Worm (Caenorhabditis elegans) whole organism, mixed stage, embryonic: Measurements from ENCODE around the gene fbxa-137.
"Not testable (repeated sequence)": the region's sequence is repeated elsewhere in the genome, so short reads cannot be mapped to it uniquely, and the experiment has no call there.

Experiments used
- M03D4.4 ChIP-seq: sonication (generic microtip); optimal IDR thresholded peaks from 2 replicates; lab custom pipeline; 2017; ENCODE audit warnings: mild to moderate bottlenecking, missing genetic modification characterization, missing compliant biosample characterization
- bed-3 ChIP-seq: fragments of 200-800 bp; sonication (Bioruptor generic); optimal IDR thresholded peaks from 3 replicates; lab custom pipeline; 2018; ENCODE audit warnings: mild to moderate bottlenecking, missing genetic modification characterization, moderate library complexity, missing compliant biosample characterization
- blmp-1 ChIP-seq: fragments of 150-350 bp; optimal IDR thresholded peaks from 2 replicates; lab custom pipeline; 2014; ENCODE audit warnings: missing biosample characterization, missing genetic modification characterization
- ceh-39 ChIP-seq: fragments of 150-350 bp; optimal IDR thresholded peaks from 2 replicates; lab custom pipeline; 2014; ENCODE audit warnings: missing biosample characterization, missing genetic modification characterization
- ces-1 ChIP-seq: fragments of 150-350 bp; optimal IDR thresholded peaks from 2 replicates; lab custom pipeline; 2014; ENCODE audit warnings: missing biosample characterization, missing genetic modification reagents, missing genetic modification characterization
- cnd-1 ChIP-seq: fragments of 200-800 bp; sonication (Bioruptor generic); optimal IDR thresholded peaks from 2 replicates; lab custom pipeline; 2018; ENCODE audit warnings: mild to moderate bottlenecking, missing genetic modification characterization, missing compliant biosample characterization
- drap-1 ChIP-seq: fragments of 200-800 bp; sonication (Bioruptor generic); optimal IDR thresholded peaks from 3 replicates; lab custom pipeline; 2018; ENCODE audit warnings: mild to moderate bottlenecking, missing genetic modification characterization, missing compliant biosample characterization
- elt-1 ChIP-seq: sonication (generic microtip); optimal IDR thresholded peaks from 2 replicates; lab custom pipeline; 2017; ENCODE audit warnings: missing genetic modification characterization, mild to moderate bottlenecking, missing compliant biosample characterization, antibody characterized with exemption, moderate library complexity, borderline replicate concordance; ENCODE audit not compliant: insufficient read depth
- elt-3 ChIP-seq: fragments of 150-350 bp; optimal IDR thresholded peaks from 2 replicates; lab custom pipeline; 2014; ENCODE audit warnings: missing biosample characterization, missing genetic modification characterization
- ham-2 ChIP-seq: fragments of 200-800 bp; sonication (Bioruptor generic); optimal IDR thresholded peaks from 2 replicates; lab custom pipeline; 2018; ENCODE audit warnings: mild to moderate bottlenecking, missing genetic modification characterization, missing compliant biosample characterization
- hlh-1 ChIP-seq: fragments of 150-350 bp; optimal IDR thresholded peaks from 2 replicates; lab custom pipeline; 2014; ENCODE audit warnings: missing biosample characterization, missing genetic modification reagents, missing genetic modification characterization
- lin-32 ChIP-seq: fragments of 200-800 bp; sonication (Bioruptor generic); optimal IDR thresholded peaks from 2 replicates; lab custom pipeline; 2018; ENCODE audit warnings: mild to moderate bottlenecking, missing genetic modification characterization, missing compliant biosample characterization
- lsy-2 ChIP-seq: fragments of 150-350 bp; optimal IDR thresholded peaks from 2 replicates; lab custom pipeline; 2014; ENCODE audit warnings: missing biosample characterization, missing genetic modification characterization
- mab-5 ChIP-seq: fragments of 150-350 bp; optimal IDR thresholded peaks from 2 replicates; lab custom pipeline; 2014; ENCODE audit warnings: missing biosample characterization, missing genetic modification characterization
- mep-1 ChIP-seq: fragments of 150-350 bp; optimal IDR thresholded peaks from 2 replicates; lab custom pipeline; 2017; ENCODE audit warnings: missing biosample characterization, missing genetic modification reagents, missing genetic modification characterization, inconsistent platforms
- mls-2 ChIP-seq: sonication (generic microtip); optimal IDR thresholded peaks from 2 replicates; lab custom pipeline; 2016; ENCODE audit warnings: mild to moderate bottlenecking, missing genetic modification characterization, moderate library complexity, missing compliant biosample characterization
- nhr-12 ChIP-seq: fragments of 150-350 bp; optimal IDR thresholded peaks from 2 replicates; lab custom pipeline; 2014; ENCODE audit warnings: missing biosample characterization, missing genetic modification characterization
- nhr-2 ChIP-seq: fragments of 150-350 bp; optimal IDR thresholded peaks from 2 replicates; lab custom pipeline; 2014; ENCODE audit warnings: missing biosample characterization, missing genetic modification characterization
- nhr-76 ChIP-seq: sonication (generic microtip); optimal IDR thresholded peaks from 2 replicates; lab custom pipeline; 2017; ENCODE audit warnings: missing biosample characterization, missing genetic modification characterization
- pha-4 ChIP-seq: fragments of 150-350 bp; optimal IDR thresholded peaks from 2 replicates; lab custom pipeline; 2018; ENCODE audit warnings: missing biosample characterization, missing genetic modification reagents, missing genetic modification characterization
- sem-2 ChIP-seq: fragments of 200-800 bp; sonication (Bioruptor generic); optimal IDR thresholded peaks from 2 replicates; lab custom pipeline; 2018; ENCODE audit warnings: mild to moderate bottlenecking, missing genetic modification characterization, missing compliant biosample characterization
- snpc-4 ChIP-seq: fragments of 150-350 bp; optimal IDR thresholded peaks from 2 replicates; lab custom pipeline; 2014; ENCODE audit warnings: missing biosample characterization, missing genetic modification characterization
- sptf-1 ChIP-seq: sonication (generic microtip); optimal IDR thresholded peaks from 2 replicates; lab custom pipeline; 2017; ENCODE audit warnings: mild to moderate bottlenecking, missing genetic modification characterization, moderate library complexity, missing compliant biosample characterization
- tbx-8 ChIP-seq: fragments of 200-800 bp; sonication (Bioruptor generic); optimal IDR thresholded peaks from 2 replicates; lab custom pipeline; 2018; ENCODE audit warnings: mild to moderate bottlenecking, missing genetic modification characterization, moderate library complexity, missing compliant biosample characterization
- unc-120 ChIP-seq: sonication (generic microtip); optimal IDR thresholded peaks from 2 replicates; lab custom pipeline; 2017; ENCODE audit warnings: missing genetic modification characterization, missing compliant biosample characterization; ENCODE audit not compliant: poor library complexity, severe bottlenecking
- unc-39 ChIP-seq: fragments of 150-350 bp; optimal IDR thresholded peaks from 2 replicates; lab custom pipeline; 2014; ENCODE audit warnings: missing biosample characterization, missing genetic modification characterization
- unc-62 ChIP-seq: fragments of 150-350 bp; optimal IDR thresholded peaks from 2 replicates; lab custom pipeline; 2014; ENCODE audit warnings: missing biosample characterization, missing genetic modification reagents, missing genetic modification characterization
- ztf-11 ChIP-seq: fragments of 150-350 bp; optimal IDR thresholded peaks from 2 replicates; lab custom pipeline; 2014; ENCODE audit warnings: missing biosample characterization, missing genetic modification characterization

Gene fbxa-137

ce11 chrV:2251774-2252173, 26.8 kb upstream of the fbxa-137 start:
- no peak for TF ChIP-seq snpc-4 (tag; lab: Kevin White, UChicago)
- no peak for TF ChIP-seq mep-1 (tag; lab: Kevin White, UChicago)
- TF ChIP-seq lin-32 (GFP tag; lab: Kevin White, UChicago): no peak
- TF ChIP-seq elt-1: no peak
- TF ChIP-seq elt-3: no peak
- no peak for TF ChIP-seq cnd-1

- TF ChIP-seq bed-3 (GFP tag; lab: Kevin White, UChicago) (no peak), elt-3 (no peak), snpc-4 (tag; lab: Kevin White, UChicago) (no peak), M03D4.4 (tag; lab: Kevin White, UChicago) (no peak)
Measured at ce11 chrV:2254553-2255124, 24.0 kb upstream of the fbxa-137 start, which contains the start of gene str-253. str-253 (minus strand) TSS chrV:2254603.

- TF ChIP-seq sptf-1; M03D4.4 (tag; lab: Kevin White, UChicago); elt-3: not testable (repeated sequence)
Measured at ce11 chrV:2255191-2255590, 23.4 kb upstream of the fbxa-137 start, which contains the start of gene F41B5.1. F41B5.1 (plus strand) TSS chrV:2255533.

- TF ChIP-seq pha-4 (tag; lab: Kevin White, UChicago) (peak; percentile 75), drap-1 (GFP tag; lab: Kevin White, UChicago) (no peak)
Measured at ce11 chrV:2259750-2260149, 18.9 kb upstream of the fbxa-137 start, which contains the start of gene nhr-182. nhr-182 (minus strand) TSS chrV:2259927.

- TF ChIP-seq mep-1 (tag; lab: Kevin White, UChicago): no peak
- no peak for TF ChIP-seq ces-1 (GFP tag; lab: Kevin White, UChicago)
- no peak for TF ChIP-seq nhr-2
- TF ChIP-seq hlh-1 (tag; lab: Kevin White, UChicago): no peak
- TF ChIP-seq nhr-76 (tag; lab: Kevin White, UChicago): no peak
Measured at ce11 chrV:2260660-2261059, 18.0 kb upstream of the fbxa-137 start, which contains the start of gene F41B5.12. F41B5.12 (plus strand) TSS chrV:2260960.

- TF ChIP-seq elt-1 (no peak), ces-1 (GFP tag; lab: Kevin White, UChicago) (no peak), nhr-12 (tag; lab: Kevin White, UChicago) (no peak), ztf-11 (tag; lab: Kevin White, UChicago) (no peak), lsy-2 (tag; lab: Kevin White, UChicago) (no peak), snpc-4 (tag; lab: Kevin White, UChicago) (no peak), ham-2 (GFP tag; lab: Kevin White, UChicago) (no peak), blmp-1 (tag; lab: Kevin White, UChicago) (no peak), sem-2 (no peak), ceh-39 (no peak), unc-62 (GFP tag; lab: Kevin White, UChicago) (no peak), unc-120 (no peak)
- TF ChIP-seq, all 35 proteins: peak for 0
Measured at ce11 chrV:2264455-2264854, 14.2 kb upstream of the fbxa-137 start, which contains the start of gene nhr-183. nhr-183 (minus strand) TSS chrV:2264634.

- TF ChIP-seq mab-5 (tag; lab: Kevin White, UChicago): no peak
- no peak for TF ChIP-seq mls-2 (tag; lab: Kevin White, UChicago)
- TF ChIP-seq tbx-8: no peak
- no peak for TF ChIP-seq cnd-1
- TF ChIP-seq unc-39 (tag; lab: Kevin White, UChicago): no peak
- TF ChIP-seq pha-4 (tag; lab: Kevin White, UChicago): no peak
- no peak for TF ChIP-seq ztf-11 (tag; lab: Kevin White, UChicago)
- no peak for TF ChIP-seq sptf-1
- TF ChIP-seq ces-1 (GFP tag; lab: Kevin White, UChicago): no peak
- no peak for TF ChIP-seq mep-1 (tag; lab: Kevin White, UChicago)
- TF ChIP-seq drap-1 (GFP tag; lab: Kevin White, UChicago): no peak
- TF ChIP-seq ceh-39: no peak
Measured at ce11 chrV:2264925-2265324, 13.7 kb upstream of the fbxa-137 start.
